Fruit fly (Drosophila melanogaster) whole organism, prepupa: ENCODE measurements around the gene kon.
A peak's percentile ranks its signal among the peaks of the same experiment; 100 is the strongest.

Experiments
- Blimp-1 ChIP-seq: fragments of 200-800 bp; sonication (Bioruptor generic); optimal IDR thresholded peaks from 3 replicates; lab custom pipeline; 2017; ENCODE audit warnings: missing biosample characterization, missing genetic modification characterization, mild to moderate bottlenecking, moderate library complexity, missing genetic modification reagents
- CG10631 ChIP-seq: fragments of 200-800 bp; sonication (Bioruptor generic); optimal IDR thresholded peaks from 2 replicates; lab custom pipeline; 2016; ENCODE audit warnings: missing biosample characterization, missing genetic modification characterization
- CG10669 ChIP-seq: fragments of 200-800 bp; sonication (Bioruptor generic); optimal IDR thresholded peaks from 3 replicates; lab custom pipeline; 2018; ENCODE audit warnings: missing biosample characterization, mild to moderate bottlenecking, missing genetic modification characterization, moderate library complexity
- CG11294 ChIP-seq: fragments of 200-800 bp; sonication (Bioruptor generic); IDR thresholded peaks from 2 replicates; pipeline ENCODE4 v1.3.6; 2022; ENCODE audit warnings: missing biosample characterization, missing genetic modification characterization
- CG11762 ChIP-seq: fragments of 200-800 bp; sonication (Bioruptor generic); optimal IDR thresholded peaks from 3 replicates; lab custom pipeline; 2016; ENCODE audit warnings: missing biosample characterization, missing genetic modification characterization; ENCODE audit not compliant: insufficient read depth
- CG11902 ChIP-seq: fragments of 200-800 bp; sonication (Bioruptor generic); optimal IDR thresholded peaks from 3 replicates; lab custom pipeline; 2016; ENCODE audit warnings: missing biosample characterization, missing genetic modification characterization
- CG15336 ChIP-seq: fragments of 200-800 bp; sonication (Bioruptor generic); IDR thresholded peaks from 2 replicates; pipeline ENCODE4 v1.3.6; 2022; ENCODE audit warnings: missing biosample characterization, missing genetic modification characterization
- CG16779 ChIP-seq: fragments of 200-800 bp; sonication (Bioruptor generic); optimal IDR thresholded peaks from 3 replicates; lab custom pipeline; 2017; ENCODE audit warnings: missing biosample characterization, mild to moderate bottlenecking, missing genetic modification characterization
- CG3032 ChIP-seq: fragments of 200-800 bp; optimal IDR thresholded peaks from 2 replicates; lab custom pipeline; 2019; ENCODE audit warnings: missing biosample characterization, mild to moderate bottlenecking, missing genetic modification characterization, moderate library complexity
- CG31627 ChIP-seq: fragments of 200-800 bp; sonication (Bioruptor generic); optimal IDR thresholded peaks from 3 replicates; lab custom pipeline; 2016; ENCODE audit warnings: missing biosample characterization, missing genetic modification characterization
- CG32006 ChIP-seq: fragments of 200-800 bp; sonication (Bioruptor generic); optimal IDR thresholded peaks from 3 replicates; lab custom pipeline; 2017; ENCODE audit warnings: missing biosample characterization, mild to moderate bottlenecking, missing genetic modification characterization
- CG34406 ChIP-seq: fragments of 200-800 bp; sonication (Bioruptor generic); optimal IDR thresholded peaks from 3 replicates; lab custom pipeline; 2016; ENCODE audit warnings: missing biosample characterization, missing genetic modification characterization
- CG3919 ChIP-seq: fragments of 200-800 bp; sonication (Bioruptor generic); optimal IDR thresholded peaks from 3 replicates; lab custom pipeline; 2016; ENCODE audit warnings: missing biosample characterization, missing genetic modification characterization
- CG4318 ChIP-seq: fragments of 200-800 bp; sonication (Bioruptor generic); optimal IDR thresholded peaks from 3 replicates; lab custom pipeline; 2017; ENCODE audit warnings: missing biosample characterization, mild to moderate bottlenecking, missing genetic modification characterization
- CG6163 ChIP-seq: fragments of 200-800 bp; sonication (Bioruptor generic); IDR thresholded peaks from 3 replicates; pipeline ENCODE4 v1.3.6; 2022; ENCODE audit warnings: missing biosample characterization, missing genetic modification characterization
- CG6276 ChIP-seq: fragments of 200-800 bp; sonication (Bioruptor generic); optimal IDR thresholded peaks from 2 replicates; lab custom pipeline; 2017; ENCODE audit warnings: missing biosample characterization, mild to moderate bottlenecking, missing genetic modification characterization
- CG6808 ChIP-seq: fragments of 200-800 bp; sonication (Bioruptor generic); optimal IDR thresholded peaks from 3 replicates; lab custom pipeline; 2017; ENCODE audit warnings: missing biosample characterization, missing genetic modification characterization, mild to moderate bottlenecking, moderate library complexity, missing genetic modification reagents
- CG6854 ChIP-seq: fragments of 200-800 bp; sonication (Bioruptor generic); optimal IDR thresholded peaks from 2 replicates; lab custom pipeline; 2017; ENCODE audit warnings: missing biosample characterization, mild to moderate bottlenecking, missing genetic modification characterization
- CG7368 ChIP-seq: fragments of 200-800 bp; sonication (Bioruptor generic); optimal IDR thresholded peaks from 3 replicates; lab custom pipeline; 2016; ENCODE audit warnings: missing biosample characterization, missing genetic modification characterization
- CG8119 ChIP-seq: fragments of 200-800 bp; sonication (Bioruptor generic); IDR thresholded peaks from 3 replicates; pipeline ENCODE4 v1.3.6; 2022; ENCODE audit warnings: missing biosample characterization, missing genetic modification characterization
- CG8319 ChIP-seq: fragments of 200-800 bp; sonication (Bioruptor generic); optimal IDR thresholded peaks from 3 replicates; lab custom pipeline; 2016; ENCODE audit warnings: missing biosample characterization, missing genetic modification characterization
- CG8632 ChIP-seq: fragments of 200-800 bp; sonication (Bioruptor generic); optimal IDR thresholded peaks from 3 replicates; lab custom pipeline; 2016; ENCODE audit warnings: missing biosample characterization, missing genetic modification characterization
- CG9139 ChIP-seq: fragments of 200-800 bp; sonication (Bioruptor generic); optimal IDR thresholded peaks from 3 replicates; lab custom pipeline; 2017; ENCODE audit warnings: missing biosample characterization, mild to moderate bottlenecking, missing genetic modification characterization
- Eip78C ChIP-seq: fragments of 200-800 bp; sonication (Bioruptor generic); peaks from one replicate; lab custom pipeline; 2016; ENCODE audit warnings: missing biosample characterization, missing genetic modification characterization
- Eip93F ChIP-seq: fragments of 200-800 bp; sonication (Bioruptor generic); optimal IDR thresholded peaks from 2 replicates; lab custom pipeline; 2016; ENCODE audit warnings: missing biosample characterization, mild to moderate bottlenecking, missing genetic modification characterization
- Gug ChIP-seq: fragments of 200-800 bp; sonication (Bioruptor generic); IDR thresholded peaks from 2 replicates; pipeline ENCODE4 v1.3.6; 2022; ENCODE audit warnings: missing biosample characterization, missing genetic modification characterization
- Hr38 ChIP-seq: sonication (Bioruptor generic); optimal IDR thresholded peaks from 2 replicates; lab custom pipeline; 2016; ENCODE audit warnings: missing biosample characterization, missing genetic modification characterization
- Hr39 ChIP-seq: fragments of 200-800 bp; sonication (Bioruptor generic); optimal IDR thresholded peaks from 2 replicates; lab custom pipeline; 2016; ENCODE audit warnings: missing biosample characterization, missing genetic modification characterization
- Hr4 ChIP-seq: fragments of 200-800 bp; sonication (Bioruptor generic); optimal IDR thresholded peaks from 3 replicates; lab custom pipeline; 2016; ENCODE audit warnings: missing biosample characterization, missing genetic modification characterization
- Met ChIP-seq: fragments of 200-800 bp; sonication (Bioruptor generic); optimal IDR thresholded peaks from 3 replicates; lab custom pipeline; 2016; ENCODE audit warnings: missing biosample characterization, missing genetic modification characterization
- OdsH ChIP-seq: fragments of 200-800 bp; sonication (Bioruptor generic); optimal IDR thresholded peaks from 3 replicates; lab custom pipeline; 2016; ENCODE audit warnings: missing biosample characterization, missing genetic modification characterization
- Smox ChIP-seq: fragments of 200-800 bp; sonication (Bioruptor generic); optimal IDR thresholded peaks from 3 replicates; lab custom pipeline; 2016; ENCODE audit warnings: missing biosample characterization, missing genetic modification characterization
- Sox102F ChIP-seq: fragments of 200-800 bp; sonication (Bioruptor generic); optimal IDR thresholded peaks from 2 replicates; lab custom pipeline; 2016; ENCODE audit warnings: missing biosample characterization, mild to moderate bottlenecking, missing genetic modification characterization
- Sox14 ChIP-seq: fragments of 200-800 bp; sonication (Bioruptor generic); optimal IDR thresholded peaks from 3 replicates; lab custom pipeline; 2016; ENCODE audit warnings: missing biosample characterization, missing genetic modification characterization
- Sox15 ChIP-seq: fragments of 200-800 bp; sonication (Bioruptor generic); optimal IDR thresholded peaks from 3 replicates; lab custom pipeline; 2016; ENCODE audit warnings: missing biosample characterization, missing genetic modification characterization
- achi ChIP-seq: fragments of 200-800 bp; sonication (Bioruptor generic); optimal IDR thresholded peaks from 3 replicates; lab custom pipeline; 2016; ENCODE audit warnings: missing biosample characterization, missing genetic modification characterization
- acj6 ChIP-seq: fragments of 200-800 bp; sonication (Bioruptor generic); optimal IDR thresholded peaks from 3 replicates; lab custom pipeline; 2016; ENCODE audit warnings: missing biosample characterization, missing genetic modification characterization
- cyc ChIP-seq: fragments of 200-800 bp; sonication (Bioruptor generic); optimal IDR thresholded peaks from 3 replicates; lab custom pipeline; 2016; ENCODE audit warnings: missing biosample characterization, missing genetic modification characterization
- eg ChIP-seq: fragments of 200-800 bp; sonication (Bioruptor generic); IDR thresholded peaks from 3 replicates; pipeline ENCODE4 v1.3.6; 2022; ENCODE audit warnings: missing biosample characterization, missing genetic modification characterization
- fd85E ChIP-seq: fragments of 200-800 bp; sonication (Bioruptor generic); optimal IDR thresholded peaks from 3 replicates; lab custom pipeline; 2016; ENCODE audit warnings: missing biosample characterization, missing genetic modification characterization
- lz ChIP-seq: fragments of 200-800 bp; sonication (Bioruptor generic); optimal IDR thresholded peaks from 3 replicates; lab custom pipeline; 2016; ENCODE audit warnings: missing biosample characterization, missing genetic modification characterization
- net ChIP-seq: fragments of 200-800 bp; sonication (Bioruptor generic); optimal IDR thresholded peaks from 3 replicates; lab custom pipeline; 2016; ENCODE audit warnings: missing biosample characterization, missing genetic modification characterization
- pdm3 ChIP-seq: fragments of 200-800 bp; sonication (Bioruptor generic); optimal IDR thresholded peaks from 3 replicates; lab custom pipeline; 2016; ENCODE audit warnings: missing biosample characterization, missing genetic modification characterization
- spab ChIP-seq: fragments of 200-800 bp; sonication (Bioruptor generic); optimal IDR thresholded peaks from 2 replicates; lab custom pipeline; 2017; ENCODE audit warnings: missing biosample characterization, mild to moderate bottlenecking, missing genetic modification characterization, missing genetic modification reagents
- ss ChIP-seq, 2 experiments: fragments of 200-800 bp; sonication (Bioruptor generic); optimal IDR thresholded peaks; 2 replicates in 1 of 2; 3 replicates in 1 of 2; lab custom pipeline; 2017 to 2018; ENCODE audit warnings: mild to moderate bottlenecking in 2 of 2, missing biosample characterization in 2 of 2, missing genetic modification characterization in 2 of 2, moderate library complexity in 1 of 2
- topi ChIP-seq: fragments of 200-800 bp; sonication (Bioruptor generic); optimal IDR thresholded peaks from 3 replicates; lab custom pipeline; 2016; ENCODE audit warnings: missing biosample characterization, missing genetic modification characterization
- vri ChIP-seq: fragments of 200-800 bp; sonication (Bioruptor generic); optimal IDR thresholded peaks from 3 replicates; lab custom pipeline; 2016; ENCODE audit warnings: missing biosample characterization, mild to moderate bottlenecking, missing genetic modification characterization

kon gene

DNA sequence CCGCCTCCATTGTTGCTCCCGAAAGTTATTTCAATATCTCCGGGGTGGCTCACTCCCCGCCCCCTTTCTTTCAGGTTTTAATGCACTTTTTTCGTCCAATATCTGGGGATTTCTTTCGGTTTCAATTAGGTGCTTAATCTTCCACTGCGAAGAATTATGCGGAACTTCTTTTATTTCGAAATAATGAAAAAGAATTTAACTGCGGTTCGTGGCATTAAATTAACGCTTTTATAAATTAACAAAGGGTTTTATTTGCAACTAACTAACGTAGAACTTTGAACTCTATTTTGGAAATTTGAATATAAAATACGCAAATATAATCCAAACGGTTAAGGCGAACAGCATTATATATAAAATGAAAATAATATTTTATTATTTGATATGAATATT, 37.6 kb downstream of the kon start (continued):
- TF ChIP-seq Eip78C (peak; percentile 84), CG10631 (GFP tag; lab: Kevin White, UChicago) (peak; percentile 61), Smox (peak; percentile 70), CG7368 (GFP tag; lab: Kevin White, UChicago) (no peak), CG31627 (peak; percentile 51), Sox15 (peak; percentile 29), spab (GFP tag; lab: Kevin White, UChicago) (peak; percentile 18), lz (GFP tag; lab: Kevin White, UChicago) (peak; percentile 63), Hr39 (GFP tag; lab: Kevin White, UChicago) (peak; percentile 70), CG6276 (GFP tag; lab: Kevin White, UChicago) (peak; percentile 11), acj6 (peak; percentile 56), CG8632 (GFP tag; lab: Kevin White, UChicago) (peak; percentile 58), ss (GFP tag; optimal IDR thresholded peaks at IDR 0.05; lab: Kevin White, UChicago) (no peak)
- TF ChIP-seq, all 60 proteins: peak for 35

DNA sequence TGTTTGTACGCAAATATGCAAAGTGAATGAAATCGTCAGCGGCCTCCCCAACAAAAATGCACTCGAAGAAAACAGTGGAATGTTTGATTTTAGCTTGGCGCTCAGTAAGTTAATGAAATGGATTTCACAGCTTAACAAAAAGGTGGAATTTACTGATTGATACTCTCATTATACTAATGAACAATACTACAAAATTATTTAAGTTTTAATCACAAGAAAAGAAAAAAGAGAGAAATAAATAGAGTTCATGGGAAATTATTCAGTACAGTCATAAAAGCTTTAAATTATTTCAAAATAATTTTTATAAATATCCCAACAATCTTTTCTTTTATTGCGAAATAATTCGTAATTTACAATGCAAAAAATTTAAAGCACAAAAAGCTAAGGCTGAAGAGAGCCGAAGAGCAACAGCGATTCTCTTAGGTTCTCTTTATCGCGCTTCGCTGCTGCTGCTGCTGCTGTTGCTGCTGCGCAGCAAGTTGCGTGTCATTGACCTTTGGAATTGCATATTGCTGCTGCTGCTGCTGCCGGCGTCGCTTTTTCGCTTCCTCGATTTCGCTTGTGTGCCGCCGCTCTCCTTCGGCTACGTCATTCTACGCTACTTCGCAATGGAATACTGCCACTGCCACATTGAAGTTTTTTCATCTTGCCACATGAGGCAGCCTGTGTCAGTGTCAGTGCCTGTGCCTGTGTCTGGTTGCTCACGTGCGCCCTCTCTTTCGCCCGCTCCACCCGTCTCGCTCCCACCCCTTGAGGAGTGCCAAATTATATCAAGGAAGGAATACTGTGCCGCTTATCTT, 38.2 kb downstream of the kon start:
- peak; percentile 63 for TF ChIP-seq CG8632 (GFP tag; lab: Kevin White, UChicago)
- TF ChIP-seq Hr4 (GFP tag; lab: Kevin White, UChicago), result peak; percentile 89
- no peak for TF ChIP-seq fd85E (GFP tag; lab: Kevin White, UChicago)
- TF ChIP-seq spab (GFP tag; lab: Kevin White, UChicago), result peak; percentile 50
- TF ChIP-seq CG3919 (GFP tag; lab: Kevin White, UChicago), result peak; percentile 72
- TF ChIP-seq CG16779 (tag; lab: Kevin White, UChicago), result peak; percentile 18
- peak; percentile 95 for TF ChIP-seq Eip78C
- TF ChIP-seq Sox102F (GFP tag; lab: Kevin White, UChicago), result peak; percentile 75
- peak; percentile 80 for TF ChIP-seq CG34406
- peak; percentile 79 for TF ChIP-seq cyc
- peak; percentile 77 for TF ChIP-seq Sox14
- TF ChIP-seq CG11294 (GFP tag; lab: Robert Waterston, UW), result peak; percentile 29; the same call in 1 of the 2 replicates
- no peak for TF ChIP-seq Hr38 (GFP tag; lab: Kevin White, UChicago)
- peak; percentile 71 for TF ChIP-seq Hr39 (GFP tag; lab: Kevin White, UChicago)
- peak; percentile 7 for TF ChIP-seq CG9139
- peak; percentile 71 for TF ChIP-seq CG4318
- TF ChIP-seq eg (GFP tag; lab: Robert Waterston, UW), result peak; percentile 59; the same call in 1 of the 3 replicates
- peak; percentile 44 for TF ChIP-seq CG11902 (GFP tag; lab: Kevin White, UChicago)
- TF ChIP-seq CG8119 (GFP tag; lab: Robert Waterston, UW), result peak; percentile 86
- peak; percentile 88 for TF ChIP-seq topi
- TF ChIP-seq Sox15, result peak; percentile 51
- peak; percentile 72 for TF ChIP-seq acj6
- TF ChIP-seq OdsH (GFP tag; lab: Kevin White, UChicago), result peak; percentile 85
- peak; percentile 42 for TF ChIP-seq Blimp-1
- TF ChIP-seq pdm3 (GFP tag; lab: Kevin White, UChicago), result peak; percentile 68
- peak; percentile 47 for TF ChIP-seq CG10669 (GFP tag; lab: Kevin White, UChicago)
- TF ChIP-seq CG6854 (GFP tag; lab: Kevin White, UChicago), result no peak
- TF ChIP-seq CG3032 (tag; lab: Kevin White, UChicago), result peak; percentile 45
- peak; percentile 5 to 36 for TF ChIP-seq ss (GFP tag; optimal IDR thresholded peaks at IDR 0.05; lab: Kevin White, UChicago)
- TF ChIP-seq Met (GFP tag; lab: Kevin White, UChicago), result peak; percentile 85
- peak; percentile 84 for TF ChIP-seq CG15336 (GFP tag; lab: Robert Waterston, UW)
- TF ChIP-seq Gug (GFP tag; lab: Robert Waterston, UW), result peak; percentile 38
- peak; percentile 53 for TF ChIP-seq CG6808
- peak; percentile 72 for TF ChIP-seq Eip93F (GFP tag; lab: Kevin White, UChicago)
- TF ChIP-seq CG11762 (GFP tag; lab: Kevin White, UChicago), result peak; percentile 58
- TF ChIP-seq achi, result peak; percentile 82
- peak; percentile 87 for TF ChIP-seq CG32006
- TF ChIP-seq net (GFP tag; lab: Kevin White, UChicago), result peak; percentile 85
- TF ChIP-seq CG6163 (GFP tag; lab: Robert Waterston, UW), result peak; percentile 50
- TF ChIP-seq CG7368 (GFP tag; lab: Kevin White, UChicago), result peak; percentile 57
- peak; percentile 88 for TF ChIP-seq Smox
- peak; percentile 34 for TF ChIP-seq CG8319 (GFP tag; lab: Kevin White, UChicago)
- TF ChIP-seq vri (GFP tag; lab: Kevin White, UChicago), result peak; percentile 18
